Worm (Caenorhabditis elegans) whole organism, young adult: ENCODE data around the gene T04C12.11.

Experiments
- B0035.1 ChIP-seq: sonication (generic microtip); optimal IDR thresholded peaks from 2 replicates; lab custom pipeline; 2016; ENCODE audit warnings: missing genetic modification characterization, mild to moderate bottlenecking, missing compliant biosample characterization, missing genotype, missing genetic modification reagents
- C17E4.6 ChIP-seq: fragments of 200-800 bp; sonication (Bioruptor generic); IDR thresholded peaks from 2 replicates; pipeline ENCODE4 v1.3.6; 2022; ENCODE audit warnings: missing genetic modification reagents, missing genetic modification characterization, missing compliant biosample characterization
- F23B12.7 ChIP-seq: sonication (generic microtip); optimal IDR thresholded peaks from 2 replicates; lab custom pipeline; 2017; ENCODE audit warnings: missing genetic modification characterization, mild to moderate bottlenecking, missing compliant biosample characterization, antibody characterized with exemption, moderate library complexity; ENCODE audit not compliant: insufficient read depth
- F39B2.1 ChIP-seq: fragments of 200-800 bp; sonication (Bioruptor generic); IDR thresholded peaks from 2 replicates; pipeline ENCODE4 v1.3.6; 2022; ENCODE audit warnings: missing genetic modification reagents, missing genetic modification characterization, missing compliant biosample characterization
- F49E8.2 ChIP-seq: sonication (generic microtip); optimal IDR thresholded peaks from 3 replicates; lab custom pipeline; 2017; ENCODE audit warnings: missing genetic modification characterization, mild to moderate bottlenecking, missing compliant biosample characterization, antibody characterized with exemption, moderate library complexity; ENCODE audit not compliant: insufficient read depth
- F57A8.1 ChIP-seq: fragments of 200-800 bp; sonication (Bioruptor generic); optimal IDR thresholded peaks from 2 replicates; lab custom pipeline; 2018; ENCODE audit warnings: mild to moderate bottlenecking, missing genetic modification characterization, moderate library complexity, missing compliant biosample characterization
- Y53F4B.3 ChIP-seq: fragments of 200-800 bp; sonication (Bioruptor generic); IDR thresholded peaks from 2 replicates; pipeline ENCODE4 v1.3.6; 2022; ENCODE audit warnings: missing genetic modification reagents, missing genetic modification characterization, missing compliant biosample characterization
- Y53G8AR.9 ChIP-seq: fragments of 200-800 bp; sonication (Bioruptor generic); conservative IDR thresholded peaks from 2 replicates; pipeline ENCODE4 v1.3.6; 2022; ENCODE audit warnings: missing genetic modification reagents, missing genetic modification characterization, missing compliant biosample characterization
- Y56A3A.18 ChIP-seq: fragments of 200-800 bp; sonication (Bioruptor generic); IDR thresholded peaks from 2 replicates; pipeline ENCODE4 v1.3.6; 2022; ENCODE audit warnings: missing genetic modification reagents, missing genetic modification characterization, missing compliant biosample characterization
- Y67H2A.10 ChIP-seq: fragments of 200-800 bp; sonication (Bioruptor generic); conservative IDR thresholded peaks from 2 replicates; pipeline ENCODE4 v1.3.6; 2022; ENCODE audit warnings: missing genetic modification reagents, missing genetic modification characterization, missing compliant biosample characterization
- Y95B8A.8 ChIP-seq: fragments of 200-800 bp; sonication (Bioruptor generic); IDR thresholded peaks from 2 replicates; pipeline ENCODE4 v1.3.6; 2022; ENCODE audit warnings: missing genetic modification reagents, missing genetic modification characterization, missing compliant biosample characterization
- ZK185.1 ChIP-seq: sonication (generic microtip); optimal IDR thresholded peaks from 2 replicates; lab custom pipeline; 2016; ENCODE audit warnings: mild to moderate bottlenecking, missing genetic modification characterization, missing compliant biosample characterization; ENCODE audit not compliant: poor library complexity, severe bottlenecking
- akir-1 ChIP-seq: fragments of 200-800 bp; sonication (Bioruptor generic); optimal IDR thresholded peaks from 2 replicates; lab custom pipeline; 2018; ENCODE audit warnings: mild to moderate bottlenecking, missing genetic modification characterization, moderate library complexity, missing compliant biosample characterization
- atf-7 ChIP-seq: sonication (generic microtip); optimal IDR thresholded peaks from 2 replicates; lab custom pipeline; 2017; ENCODE audit warnings: mild to moderate bottlenecking, missing genetic modification characterization, missing compliant biosample characterization
- athp-1 ChIP-seq: sonication (generic microtip); optimal IDR thresholded peaks from 2 replicates; lab custom pipeline; 2017; ENCODE audit warnings: mild to moderate bottlenecking, missing genetic modification characterization, missing compliant biosample characterization
- bed-2 ChIP-seq: fragments of 200-800 bp; sonication (Bioruptor generic); IDR thresholded peaks from 2 replicates; pipeline ENCODE4 v1.3.6; 2022; ENCODE audit warnings: missing genetic modification reagents, missing genetic modification characterization, missing compliant biosample characterization
- ceh-40 ChIP-seq: fragments of 200-800 bp; sonication (Bioruptor generic); IDR thresholded peaks from 2 replicates; pipeline ENCODE4 v1.3.6; 2022; ENCODE audit warnings: missing genetic modification characterization, missing compliant biosample characterization
- dox-1 ChIP-seq: fragments of 200-800 bp; sonication (Bioruptor generic); IDR thresholded peaks from 2 replicates; pipeline ENCODE4 v1.3.6; 2022; ENCODE audit warnings: missing genetic modification reagents, missing genetic modification characterization, missing compliant biosample characterization
- efl-1 ChIP-seq: fragments of 150-350 bp; optimal IDR thresholded peaks from 2 replicates; lab custom pipeline; 2014; ENCODE audit warnings: missing biosample characterization, missing genetic modification reagents, missing genetic modification characterization
- egl-18 ChIP-seq: fragments of 200-800 bp; sonication (Bioruptor generic); IDR thresholded peaks from 2 replicates; pipeline ENCODE4 v1.3.6; 2022; ENCODE audit warnings: missing genetic modification reagents, missing genetic modification characterization, missing compliant biosample characterization
- egrh-3 ChIP-seq: fragments of 200-800 bp; sonication (Bioruptor generic); IDR thresholded peaks from 2 replicates; pipeline ENCODE4 v1.3.6; 2022; ENCODE audit warnings: missing genetic modification reagents, missing genetic modification characterization, missing compliant biosample characterization
- ets-4 ChIP-seq: fragments of 200-800 bp; sonication (Bioruptor generic); optimal IDR thresholded peaks from 2 replicates; lab custom pipeline; 2018; ENCODE audit warnings: mild to moderate bottlenecking, missing genetic modification characterization, missing compliant biosample characterization
- him-1 ChIP-seq: sonication (generic microtip); optimal IDR thresholded peaks from 2 replicates; lab custom pipeline; 2016; ENCODE audit warnings: missing genotype, missing genetic modification reagents, missing genetic modification characterization, missing compliant biosample characterization
- hlh-26 ChIP-seq: fragments of 200-800 bp; sonication (Bioruptor generic); conservative IDR thresholded peaks from 2 replicates; pipeline ENCODE4 v1.3.6; 2022; ENCODE audit warnings: missing genetic modification reagents, missing genetic modification characterization, missing compliant biosample characterization
- hrde-1 ChIP-seq: sonication (generic microtip); optimal IDR thresholded peaks from 2 replicates; lab custom pipeline; 2016; ENCODE audit warnings: missing genetic modification characterization, mild to moderate bottlenecking, missing compliant biosample characterization, moderate library complexity, missing genotype, missing genetic modification reagents, borderline replicate concordance
- hsf-1 ChIP-seq: fragments of 200-800 bp; sonication (Bioruptor generic); IDR thresholded peaks from 2 replicates; pipeline ENCODE4 v1.3.6; 2022; ENCODE audit warnings: missing genetic modification reagents, missing genetic modification characterization, missing compliant biosample characterization
- let-526 ChIP-seq: fragments of 200-800 bp; sonication (Bioruptor generic); IDR thresholded peaks from 2 replicates; pipeline ENCODE4 v1.3.6; 2022; ENCODE audit warnings: missing genetic modification reagents, missing genetic modification characterization, missing compliant biosample characterization
- let-607 ChIP-seq, 2 experiments: fragments of 200-800 bp in 1 of 2; sonication (Bioruptor generic) in 1 of 2; sonication (generic microtip) in 1 of 2; optimal IDR thresholded peaks; 2 replicates each; lab custom pipeline; 2016 to 2018; ENCODE audit warnings: mild to moderate bottlenecking in 2 of 2, missing compliant biosample characterization in 2 of 2, missing genetic modification characterization in 2 of 2, moderate library complexity in 2 of 2, missing genotype in 1 of 2
- lin-26 ChIP-seq: fragments of 200-800 bp; sonication (Bioruptor generic); IDR thresholded peaks from 2 replicates; pipeline ENCODE4 v1.3.6; 2022; ENCODE audit warnings: missing genetic modification reagents, missing genetic modification characterization, missing compliant biosample characterization
- lin-40 ChIP-seq: sonication (generic microtip); optimal IDR thresholded peaks from 2 replicates; lab custom pipeline; 2016; ENCODE audit warnings: missing genetic modification characterization, mild to moderate bottlenecking, missing compliant biosample characterization, missing genotype, missing genetic modification reagents
- lsy-27 ChIP-seq: sonication (generic microtip); optimal IDR thresholded peaks from 2 replicates; lab custom pipeline; 2017; ENCODE audit warnings: missing genetic modification characterization, mild to moderate bottlenecking, missing compliant biosample characterization, antibody characterized with exemption, missing genotype, borderline replicate concordance; ENCODE audit not compliant: insufficient read depth
- mel-28 ChIP-seq: sonication (generic microtip); optimal IDR thresholded peaks from 2 replicates; lab custom pipeline; 2016; ENCODE audit warnings: borderline replicate concordance, mild to moderate bottlenecking, missing genetic modification characterization, missing compliant biosample characterization
- mes-4 ChIP-seq: sonication (generic microtip); optimal IDR thresholded peaks from 2 replicates; lab custom pipeline; 2016; ENCODE audit warnings: missing genotype, missing genetic modification characterization, missing compliant biosample characterization
- nfya-1 ChIP-seq: sonication (generic microtip); optimal IDR thresholded peaks from 2 replicates; lab custom pipeline; 2017; ENCODE audit warnings: antibody characterized with exemption, missing compliant biosample characterization, missing genetic modification characterization, borderline replicate concordance; ENCODE audit not compliant: insufficient read depth
- nhr-120 ChIP-seq: fragments of 200-800 bp; sonication (Bioruptor generic); IDR thresholded peaks from 2 replicates; pipeline ENCODE4 v1.3.6; 2022; ENCODE audit warnings: missing genetic modification characterization, missing compliant biosample characterization
- nhr-80 ChIP-seq: sonication (generic microtip); optimal IDR thresholded peaks from 2 replicates; lab custom pipeline; 2016; ENCODE audit warnings: missing genetic modification characterization, missing compliant biosample characterization
- pha-4 ChIP-seq: fragments of 150-350 bp; sonication (generic microtip); optimal IDR thresholded peaks from 2 replicates; lab custom pipeline; 2014; ENCODE audit warnings: missing biosample characterization, missing genetic modification reagents, missing genetic modification characterization
- rec-8 ChIP-seq, 2 experiments: sonication (generic microtip); optimal IDR thresholded peaks; 2 replicates each; lab custom pipeline; 2016; ENCODE audit warnings: mild to moderate bottlenecking in 2 of 2, missing genetic modification characterization in 2 of 2, missing genetic modification reagents in 2 of 2, missing genotype in 2 of 2, missing biosample characterization in 1 of 2, missing compliant biosample characterization in 1 of 2, moderate library complexity in 1 of 2
- sdz-38 ChIP-seq: sonication (generic microtip); optimal IDR thresholded peaks from 2 replicates; lab custom pipeline; 2016; ENCODE audit warnings: missing genotype, missing genetic modification characterization, missing compliant biosample characterization
- sea-2 ChIP-seq: fragments of 200-800 bp; sonication (Bioruptor generic); IDR thresholded peaks from 2 replicates; pipeline ENCODE4 v1.3.6; 2022; ENCODE audit warnings: missing genetic modification characterization, missing compliant biosample characterization
- sptf-2 ChIP-seq: fragments of 200-800 bp; sonication (Bioruptor generic); optimal IDR thresholded peaks from 2 replicates; lab custom pipeline; 2018; ENCODE audit warnings: mild to moderate bottlenecking, missing genetic modification characterization, missing compliant biosample characterization
- tbp1 ChIP-seq: fragments of 200-800 bp; sonication (Bioruptor generic); optimal IDR thresholded peaks from 2 replicates; lab custom pipeline; 2018; ENCODE audit warnings: mild to moderate bottlenecking, missing genetic modification characterization, missing compliant biosample characterization
- tbx-9 ChIP-seq: sonication (generic microtip); optimal IDR thresholded peaks from 2 replicates; lab custom pipeline; 2016; ENCODE audit warnings: borderline replicate concordance, missing genetic modification characterization, inconsistent platforms, missing compliant biosample characterization
- tlf-1 ChIP-seq: fragments of 200-800 bp; sonication (Bioruptor generic); optimal IDR thresholded peaks from 2 replicates; lab custom pipeline; 2018; ENCODE audit warnings: mild to moderate bottlenecking, missing genetic modification characterization, missing compliant biosample characterization
- unc-62 ChIP-seq: fragments of 150-350 bp; optimal IDR thresholded peaks from 2 replicates; lab custom pipeline; 2014; ENCODE audit warnings: missing biosample characterization, missing genetic modification reagents, missing genetic modification characterization
- ztf-22 ChIP-seq: fragments of 200-800 bp; sonication (Bioruptor generic); optimal IDR thresholded peaks from 2 replicates; lab custom pipeline; 2018; ENCODE audit warnings: mild to moderate bottlenecking, missing genetic modification characterization, moderate library complexity, missing compliant biosample characterization
- ztf-3 ChIP-seq: fragments of 200-800 bp; sonication (Bioruptor generic); optimal IDR thresholded peaks from 2 replicates; lab custom pipeline; 2018; ENCODE audit warnings: mild to moderate bottlenecking, missing genetic modification characterization, missing compliant biosample characterization
- ztf-6 ChIP-seq: fragments of 200-800 bp; sonication (Bioruptor generic); IDR thresholded peaks from 2 replicates; pipeline ENCODE4 v1.3.6; 2022; ENCODE audit warnings: missing genetic modification reagents, missing genetic modification characterization, missing compliant biosample characterization

T04C12.11 gene

ce11 chrV:11069277-11069676, 9.2 kb upstream of the T04C12.11 start, which contains the start of gene T04C12.8:
Gene T04C12.8 (minus strand): TSS chrV:11069358.
- TF ChIP-seq akir-1 (GFP tag; lab: Kevin White, UChicago) (no peak), pha-4 (tag; lab: Kevin White, UChicago) (no peak), F39B2.1 (GFP tag; lab: Robert Waterston, UW) (no peak), F49E8.2 (tag; lab: Kevin White, UChicago) (no peak), Y53G8AR.9 (GFP tag; lab: Robert Waterston, UW) (no peak), ztf-22 (GFP tag; lab: Kevin White, UChicago) (peak; percentile 84), let-526 (GFP tag; lab: Robert Waterston, UW) (no peak), efl-1 (GFP tag; lab: Kevin White, UChicago) (no peak), lin-40 (tag; lab: Kevin White, UChicago) (peak; percentile 34), athp-1 (no peak), Y67H2A.10 (GFP tag; lab: Robert Waterston, UW) (no peak), Y53F4B.3 (GFP tag; lab: Robert Waterston, UW) (no peak), atf-7 (tag; lab: Kevin White, UChicago) (peak; percentile 79), nhr-120 (GFP tag; lab: Robert Waterston, UW) (no peak), hlh-26 (GFP tag; lab: Robert Waterston, UW) (no peak), let-607 (tag; optimal IDR thresholded peaks at IDR 0.05; lab: Kevin White, UChicago) (peak in 1 of 2 experiments; percentile 27), ztf-6 (GFP tag; lab: Robert Waterston, UW) (no peak), mes-4 (no peak), him-1 (tag; lab: Kevin White, UChicago) (no peak), rec-8 (tag; optimal IDR thresholded peaks at IDR 0.05; lab: Kevin White, UChicago) (no peak), F23B12.7 (no peak), sdz-38 (tag; lab: Kevin White, UChicago) (no peak), Y56A3A.18 (GFP tag; lab: Robert Waterston, UW) (no peak), egl-18 (GFP tag; lab: Robert Waterston, UW) (no peak), C17E4.6 (GFP tag; lab: Robert Waterston, UW) (no peak), bed-2 (GFP tag; lab: Robert Waterston, UW) (no peak), ztf-3 (GFP tag; lab: Kevin White, UChicago) (no peak), nhr-80 (tag; lab: Kevin White, UChicago) (peak; percentile 95), F57A8.1 (GFP tag; lab: Kevin White, UChicago) (no peak), dox-1 (GFP tag; lab: Robert Waterston, UW) (no peak; the same call in 1 of the 2 replicates), ceh-40 (no peak), hrde-1 (tag; lab: Kevin White, UChicago) (no peak), lin-26 (GFP tag; lab: Robert Waterston, UW) (no peak), egrh-3 (GFP tag; lab: Robert Waterston, UW) (no peak), sptf-2 (GFP tag; lab: Kevin White, UChicago) (no peak), tbx-9 (tag; lab: Kevin White, UChicago) (no peak), sea-2 (no peak), Y95B8A.8 (no peak), tlf-1 (GFP tag; lab: Kevin White, UChicago) (peak; percentile 46), ets-4 (GFP tag; lab: Kevin White, UChicago) (peak; percentile 2), tbp1 (GFP tag; lab: Kevin White, UChicago) (peak; percentile 9), nfya-1 (tag; lab: Kevin White, UChicago) (no peak), lsy-27 (no peak), mel-28 (tag; lab: Kevin White, UChicago) (no peak), unc-62 (GFP tag; lab: Kevin White, UChicago) (peak; percentile 88), hsf-1 (no peak), ZK185.1 (tag; lab: Kevin White, UChicago) (no peak), B0035.1 (no peak)
